Fruit fly (Drosophila melanogaster): ENCODE measurements around the gene NijA.

Gene NijA

dm6 chr3L:10660744-10661589 lies 35.7 kb downstream of the NijA start, which contains the start of the genes CG32066 and CG8003 (continued):
- peak in 1 of 2 experiments; percentile 6 for TF ChIP-seq dpn (GFP tag; optimal IDR thresholded peaks at IDR 0.05)
- TF ChIP-seq CG12299 (tag; optimal IDR thresholded peaks at IDR 0.05): peak; percentile 45
- TF ChIP-seq unpg (GFP tag; optimal IDR thresholded peaks at IDR 0.05): no peak
- TF ChIP-seq Meics (GFP tag; optimal IDR thresholded peaks at IDR 0.05): peak; percentile 29
- peak; percentile 37 for TF ChIP-seq CG2120 (GFP tag; optimal IDR thresholded peaks at IDR 0.05)
- TF ChIP-seq CG3281 (GFP tag; optimal IDR thresholded peaks at IDR 0.05): peak; percentile 43
- peak; percentile 57; the same call in 1 of the 2 replicates for TF ChIP-seq sob (GFP tag; IDR thresholded peaks at IDR 0.05)
- no peak for TF ChIP-seq fd64A (GFP tag; optimal IDR thresholded peaks at IDR 0.05)
- TF ChIP-seq CG4282 (GFP tag; optimal IDR thresholded peaks at IDR 0.05): no peak
- no peak for TF ChIP-seq jing (GFP tag; optimal IDR thresholded peaks at IDR 0.05)
- peak; percentile 80 for TF ChIP-seq ato (GFP tag; IDR thresholded peaks at IDR 0.05; ENCODE audit: partially characterized antibody)
- peak; percentile 98 for TF ChIP-seq bbx (GFP tag; IDR thresholded peaks at IDR 0.05; ENCODE audit: partially characterized antibody)
- TF ChIP-seq gfzf (GFP tag; optimal IDR thresholded peaks at IDR 0.05): peak; percentile 72
- no peak for TF ChIP-seq CG3407 (GFP tag; optimal IDR thresholded peaks at IDR 0.05)
- TF ChIP-seq H15 (GFP tag; IDR thresholded peaks at IDR 0.05): no peak
- peak; percentile 13 for TF ChIP-seq CG8388 (GFP tag; optimal IDR thresholded peaks at IDR 0.05)
- peak; percentile 30 for TF ChIP-seq CG18599 (GFP tag; optimal IDR thresholded peaks at IDR 0.05)
- TF ChIP-seq Bteb2 (GFP tag; optimal IDR thresholded peaks at IDR 0.05): no peak
- no peak for TF ChIP-seq Chrac-16 (GFP tag; optimal IDR thresholded peaks at IDR 0.05)
- peak; percentile 95 for TF ChIP-seq Elba2 (GFP tag; optimal IDR thresholded peaks at IDR 0.05)
- TF ChIP-seq Sox100B (GFP tag; optimal IDR thresholded peaks at IDR 0.05): no peak
- peak; percentile 10 for TF ChIP-seq CG4617 (GFP tag; optimal IDR thresholded peaks at IDR 0.05; ENCODE audit: borderline replicate concordance)
- no peak for TF ChIP-seq hkb (optimal IDR thresholded peaks at IDR 0.05)
- 0 out of 2 replicates have a peak, but pooled peaks have one; percentile 35 for TF ChIP-seq hkb (GFP tag; IDR thresholded peaks at IDR 0.05)
- no peak for TF ChIP-seq CG13624 (GFP tag; optimal IDR thresholded peaks at IDR 0.05)
- TF ChIP-seq HHEX (GFP tag; optimal IDR thresholded peaks at IDR 0.05): peak; percentile 30
- peak; percentile 77 for TF ChIP-seq CG12391 (tag; optimal IDR thresholded peaks at IDR 0.05)
- TF ChIP-seq cas (GFP tag; IDR thresholded peaks at IDR 0.05): 0 out of 2 replicates have a peak, but pooled peaks have one; percentile 16
- TF ChIP-seq pnt (GFP tag; optimal IDR thresholded peaks at IDR 0.05): no peak
- no peak for TF ChIP-seq CHES-1-like (GFP tag; optimal IDR thresholded peaks at IDR 0.05)
- TF ChIP-seq E2f1 (GFP tag; IDR thresholded peaks at IDR 0.05): no peak
- peak; percentile 17 for TF ChIP-seq ac (GFP tag; optimal IDR thresholded peaks at IDR 0.05)
- no peak for TF ChIP-seq Lim3 (GFP tag; IDR thresholded peaks at IDR 0.05)
- no peak for TF ChIP-seq CG11696 (GFP tag; IDR thresholded peaks at IDR 0.05)
- no peak for TF ChIP-seq CG17612 (GFP tag; IDR thresholded peaks at IDR 0.05)
- TF ChIP-seq bigmax (GFP tag; optimal IDR thresholded peaks at IDR 0.05): no peak
- peak; percentile 52 for TF ChIP-seq CG14710 (tag; optimal IDR thresholded peaks at IDR 0.05)
- no peak for TF ChIP-seq CG3065 (GFP tag; optimal IDR thresholded peaks at IDR 0.05)
- peak; percentile 68 for TF ChIP-seq CG9437 (GFP tag; optimal IDR thresholded peaks at IDR 0.05)
- no peak for TF ChIP-seq Drgx (GFP tag; IDR thresholded peaks at IDR 0.05)
- 0 out of 2 replicates have a peak, but pooled peaks have one; percentile 17 for TF ChIP-seq CG17328 (GFP tag; IDR thresholded peaks at IDR 0.05)
- no peak for TF ChIP-seq shn (GFP tag; optimal IDR thresholded peaks at IDR 0.05)
- TF ChIP-seq repo (GFP tag; optimal IDR thresholded peaks at IDR 0.05): no peak
- TF ChIP-seq Hr3 (GFP tag; optimal IDR thresholded peaks at IDR 0.05): peak; percentile 40
- no peak for TF ChIP-seq CG14965 (GFP tag; optimal IDR thresholded peaks at IDR 0.05; ENCODE audit: borderline replicate concordance)
- peak; percentile 78 for TF ChIP-seq CG34422 (GFP tag; IDR thresholded peaks at IDR 0.05)
- no peak for TF ChIP-seq schlank (tag; optimal IDR thresholded peaks at IDR 0.05)
- no peak for TF ChIP-seq CG31388 (GFP tag; optimal IDR thresholded peaks at IDR 0.05)
- TF ChIP-seq vvl (GFP tag; IDR thresholded peaks at IDR 0.05): peak; percentile 32
